Worm (Caenorhabditis elegans): Measurements from ENCODE around the gene Y81G3A.4.

- TF ChIP-seq tbx-37 (GFP tag; conservative IDR thresholded peaks at IDR 0.05) (no peak), ama-1 (optimal IDR thresholded peaks at IDR 0.05) (no peak), hmbx-1 (tag; optimal IDR thresholded peaks at IDR 0.05) (no peak), tbx-11 (GFP tag; IDR thresholded peaks at IDR 0.05) (no peak), ets-7 (tag; optimal IDR thresholded peaks at IDR 0.05) (no peak)
Measured at ce11 chrII:13091123-13091522, at the start of gene Y81G3A.4.

Measured in whole organism, early embryonic.